Fruit fly (Drosophila melanogaster): ENCODE data around the gene Rpn7.

The Rpn7 gene

dm6 chr3R:22421618-22422017, 40.2 kb downstream of the Rpn7 start (continued):
- TF ChIP-seq CG10979 (tag; optimal IDR thresholded peaks at IDR 0.05) (peak; percentile 28), CG13296 (GFP tag; optimal IDR thresholded peaks at IDR 0.05) (peak; percentile 63), CG14050 (GFP tag; IDR thresholded peaks at IDR 0.05) (peak; percentile 51), CG12299 (tag; optimal IDR thresholded peaks at IDR 0.05) (peak; percentile 4), seq (GFP tag; IDR thresholded peaks at IDR 0.05) (no peak), gcm (GFP tag; optimal IDR thresholded peaks at IDR 0.05) (peak; percentile 4), CG10267 (tag; optimal IDR thresholded peaks at IDR 0.05) (no peak), knrl (GFP tag; IDR thresholded peaks at IDR 0.05; ENCODE audit: partially characterized antibody) (no peak), pho (GFP tag; optimal IDR thresholded peaks at IDR 0.05) (peak; percentile 62), CG18764 (GFP tag; optimal IDR thresholded peaks at IDR 0.05) (no peak), CG6765 (GFP tag; optimal IDR thresholded peaks at IDR 0.05) (no peak), psq (GFP tag; optimal IDR thresholded peaks at IDR 0.05) (no peak), HLHmδ (GFP tag; optimal IDR thresholded peaks at IDR 0.05) (no peak), CG5180 (GFP tag; optimal IDR thresholded peaks at IDR 0.05) (no peak), Dfd (GFP tag; optimal IDR thresholded peaks at IDR 0.05) (no peak), Chrac-16 (GFP tag; optimal IDR thresholded peaks at IDR 0.05) (peak; percentile 37), CTCF (GFP tag; optimal IDR thresholded peaks at IDR 0.05) (no peak), dpn (GFP tag; optimal IDR thresholded peaks at IDR 0.05) (peak; percentile 65 to 81), CG15696 (tag; optimal IDR thresholded peaks at IDR 0.05) (peak; percentile 5), bab2 (GFP tag; optimal IDR thresholded peaks at IDR 0.05) (peak; percentile 50), lola (GFP tag; optimal IDR thresholded peaks at IDR 0.05) (peak in 1 of 3 experiments; percentile 12), CG10274 (GFP tag; optimal IDR thresholded peaks at IDR 0.05) (no peak), fd64A (GFP tag; optimal IDR thresholded peaks at IDR 0.05) (no peak), nerfin-1 (tag; optimal IDR thresholded peaks at IDR 0.05) (no peak), fu2 (GFP tag; optimal IDR thresholded peaks at IDR 0.05) (peak; percentile 18), h (optimal IDR thresholded peaks at IDR 0.05) (no peak), bsh (GFP tag; optimal IDR thresholded peaks at IDR 0.05) (peak in 1 of 2 experiments; percentile 63), CG10209 (GFP tag; optimal IDR thresholded peaks at IDR 0.05) (peak; percentile 33), CG1233 (GFP tag; optimal IDR thresholded peaks at IDR 0.05) (peak; percentile 12), zfh1 (GFP tag; IDR thresholded peaks at IDR 0.05) (peak; percentile 61; the same call in 2 of the 3 replicates), Neu2 (GFP tag; optimal IDR thresholded peaks at IDR 0.05; ENCODE audit: borderline replicate concordance) (no peak), tap (tag; optimal IDR thresholded peaks at IDR 0.05) (peak; percentile 51), CG1024 (GFP tag; IDR thresholded peaks at IDR 0.05) (no peak), dm (GFP tag; optimal IDR thresholded peaks at IDR 0.05) (no peak), CG8089 (GFP tag; optimal IDR thresholded peaks at IDR 0.05) (peak; percentile 38), Fer1 (GFP tag; optimal IDR thresholded peaks at IDR 0.05) (peak; percentile 63), Sin3A (optimal IDR thresholded peaks at IDR 0.05) (no peak), CG2712 (tag; optimal IDR thresholded peaks at IDR 0.05) (peak; percentile 69), Bteb2 (GFP tag; optimal IDR thresholded peaks at IDR 0.05) (peak; percentile 34), Mrtf (GFP tag; IDR thresholded peaks at IDR 0.05) (peak; percentile 84), pum (GFP tag; optimal IDR thresholded peaks at IDR 0.05) (peak; percentile 26), CG3281 (GFP tag; optimal IDR thresholded peaks at IDR 0.05) (peak; percentile 48), trh (GFP tag; optimal IDR thresholded peaks at IDR 0.05) (no peak), Dek (tag; optimal IDR thresholded peaks at IDR 0.05) (peak; percentile 57), lbe (GFP tag; optimal IDR thresholded peaks at IDR 0.05) (peak; percentile 64), hbn (GFP tag; IDR thresholded peaks at IDR 0.05; ENCODE audit: partially characterized antibody) (no peak), gro (GFP tag; optimal IDR thresholded peaks at IDR 0.05) (peak; percentile 27), otp (GFP tag; IDR thresholded peaks at IDR 0.05) (no peak), CG8944 (GFP tag; optimal IDR thresholded peaks at IDR 0.05) (peak; percentile 46), bcd (GFP tag; optimal IDR thresholded peaks at IDR 0.05) (peak; percentile 31), CG4282 (GFP tag; optimal IDR thresholded peaks at IDR 0.05) (no peak), zf30C (GFP tag; optimal IDR thresholded peaks at IDR 0.05) (no peak)
